Fruit fly (Drosophila melanogaster) whole organism, adult: ENCODE measurements around the gene CG7484.

ENCODE experiments used
- bab1 ChIP-seq: fragments of 200-800 bp; sonication (Bioruptor generic); optimal IDR thresholded peaks from 3 replicates; lab custom pipeline; 2019; ENCODE audit warnings: missing biosample characterization, mild to moderate bottlenecking, missing genetic modification characterization, moderate library complexity
- cic ChIP-seq: fragments of 200-800 bp; sonication (Bioruptor generic); optimal IDR thresholded peaks from 2 replicates; lab custom pipeline; 2017; ENCODE audit warnings: missing biosample characterization, mild to moderate bottlenecking, missing genetic modification characterization, moderate library complexity

dm6 chr3L:17604891-17605290 lies 49.5 kb upstream of the CG7484 start:
- TF ChIP-seq bab1 (no peak), cic (no peak)
